Worm (Caenorhabditis elegans) whole organism, L2 larva: Measurements from ENCODE around the gene C06E2.2.

Source experiments
- F13H6.1 ChIP-seq: sonication (generic microtip); optimal IDR thresholded peaks from 2 replicates; lab custom pipeline; 2016; ENCODE audit warnings: missing genetic modification characterization, missing compliant biosample characterization
- R02D3.7 ChIP-seq: fragments of 150-350 bp; optimal IDR thresholded peaks from 2 replicates; lab custom pipeline; 2014; ENCODE audit warnings: missing biosample characterization, missing genetic modification characterization
- ZK546.5 ChIP-seq: sonication (generic microtip); optimal IDR thresholded peaks from 2 replicates; lab custom pipeline; 2017; ENCODE audit warnings: missing biosample characterization, missing genetic modification characterization
- ama-1 ChIP-seq: fragments of 150-350 bp; optimal IDR thresholded peaks from 2 replicates; lab custom pipeline; 2018; ENCODE audit warnings: inconsistent platforms
- blmp-1 ChIP-seq: sonication (generic microtip); optimal IDR thresholded peaks from 2 replicates; lab custom pipeline; 2017; ENCODE audit warnings: missing genetic modification characterization, mild to moderate bottlenecking, missing compliant biosample characterization, antibody characterized with exemption, moderate library complexity; ENCODE audit not compliant: insufficient read depth
- ceh-16 ChIP-seq: fragments of 150-350 bp; optimal IDR thresholded peaks from 2 replicates; lab custom pipeline; 2014; ENCODE audit warnings: missing biosample characterization, missing genetic modification characterization
- crh-2 ChIP-seq: sonication (generic microtip); optimal IDR thresholded peaks from 2 replicates; lab custom pipeline; 2017; ENCODE audit warnings: missing biosample characterization, missing genetic modification characterization
- dmd-4 ChIP-seq: sonication (generic microtip); optimal IDR thresholded peaks from 2 replicates; lab custom pipeline; 2017; ENCODE audit warnings: missing biosample characterization, missing genetic modification characterization
- egl-27 ChIP-seq: sonication (generic microtip); optimal IDR thresholded peaks from 3 replicates; lab custom pipeline; 2017; ENCODE audit warnings: missing biosample characterization, missing genetic modification reagents, missing genetic modification characterization
- elt-1 ChIP-seq: fragments of 150-350 bp; optimal IDR thresholded peaks from 2 replicates; lab custom pipeline; 2014; ENCODE audit warnings: missing biosample characterization, missing genetic modification characterization
- elt-3 ChIP-seq: sonication (generic microtip); optimal IDR thresholded peaks from 2 replicates; lab custom pipeline; 2017; ENCODE audit warnings: missing biosample characterization, missing genetic modification characterization
- fos-1 ChIP-seq: fragments of 150-350 bp; optimal IDR thresholded peaks from 2 replicates; lab custom pipeline; 2014; ENCODE audit warnings: missing biosample characterization, missing genetic modification characterization
- lin-11 ChIP-seq: fragments of 150-350 bp; sonication (generic microtip); optimal IDR thresholded peaks from 2 replicates; lab custom pipeline; 2014; ENCODE audit warnings: missing biosample characterization, missing genetic modification characterization, inconsistent platforms, mixed read lengths
- lin-13 ChIP-seq: fragments of 150-350 bp; optimal IDR thresholded peaks from 2 replicates; lab custom pipeline; 2014; ENCODE audit warnings: missing biosample characterization, missing genetic modification reagents, missing genetic modification characterization
- mab-5 ChIP-seq: fragments of 150-350 bp; optimal IDR thresholded peaks from 2 replicates; lab custom pipeline; 2014; ENCODE audit warnings: missing biosample characterization, missing genetic modification characterization
- nhr-11 ChIP-seq: fragments of 150-350 bp; optimal IDR thresholded peaks from 2 replicates; lab custom pipeline; 2014; ENCODE audit warnings: missing biosample characterization, missing genetic modification characterization
- nhr-12 ChIP-seq: fragments of 150-350 bp; optimal IDR thresholded peaks from 2 replicates; lab custom pipeline; 2014; ENCODE audit warnings: missing biosample characterization, missing genetic modification characterization
- nhr-25 ChIP-seq: fragments of 150-350 bp; sonication (generic microtip); optimal IDR thresholded peaks from 3 replicates; lab custom pipeline; 2014; ENCODE audit warnings: missing biosample characterization, missing genetic modification characterization
- nhr-6 ChIP-seq: fragments of 150-350 bp; optimal IDR thresholded peaks from 2 replicates; lab custom pipeline; 2014; ENCODE audit warnings: missing biosample characterization, missing genetic modification characterization
- nhr-77 ChIP-seq: fragments of 150-350 bp; optimal IDR thresholded peaks from 2 replicates; lab custom pipeline; 2014; ENCODE audit warnings: missing biosample characterization, missing genetic modification characterization
- peb-1 ChIP-seq: fragments of 150-350 bp; optimal IDR thresholded peaks from 2 replicates; lab custom pipeline; 2014; ENCODE audit warnings: missing biosample characterization, missing genetic modification characterization
- sem-4 ChIP-seq: fragments of 150-350 bp; optimal IDR thresholded peaks from 2 replicates; lab custom pipeline; 2014; ENCODE audit warnings: missing biosample characterization, missing genetic modification reagents, missing genetic modification characterization
- sma-3 ChIP-seq: sonication (generic microtip); optimal IDR thresholded peaks from 2 replicates; lab custom pipeline; 2016; ENCODE audit warnings: missing genetic modification reagents, missing genetic modification characterization, missing compliant biosample characterization
- sma-9 ChIP-seq, 2 experiments: fragments of 150-350 bp in 1 of 2; sonication (generic microtip) in 1 of 2; optimal IDR thresholded peaks; 2 replicates each; lab custom pipeline; 2014 to 2016; ENCODE audit warnings: missing genetic modification characterization in 2 of 2, mild to moderate bottlenecking in 1 of 2, missing biosample characterization in 1 of 2, missing compliant biosample characterization in 1 of 2, missing genetic modification reagents in 1 of 2, moderate library complexity in 1 of 2
- snpc-4 ChIP-seq: fragments of 150-350 bp; optimal IDR thresholded peaks from 2 replicates; lab custom pipeline; 2014; ENCODE audit warnings: missing biosample characterization, missing genetic modification characterization
- zag-1 ChIP-seq: fragments of 150-350 bp; optimal IDR thresholded peaks from 2 replicates; lab custom pipeline; 2014; ENCODE audit warnings: missing biosample characterization, missing genetic modification characterization
- ztf-1 ChIP-seq: fragments of 200-800 bp; sonication (Bioruptor generic); conservative IDR thresholded peaks from 2 replicates; pipeline ENCODE4 v1.3.6; 2022; ENCODE audit warnings: missing genetic modification characterization, missing compliant biosample characterization
- ztf-11 ChIP-seq: sonication (generic microtip); optimal IDR thresholded peaks from 2 replicates; lab custom pipeline; 2017; ENCODE audit warnings: missing biosample characterization, missing genetic modification characterization
- ztf-4 ChIP-seq: fragments of 150-350 bp; optimal IDR thresholded peaks from 2 replicates; lab custom pipeline; 2014; ENCODE audit warnings: missing biosample characterization, missing genetic modification characterization

Gene C06E2.2

DNA sequence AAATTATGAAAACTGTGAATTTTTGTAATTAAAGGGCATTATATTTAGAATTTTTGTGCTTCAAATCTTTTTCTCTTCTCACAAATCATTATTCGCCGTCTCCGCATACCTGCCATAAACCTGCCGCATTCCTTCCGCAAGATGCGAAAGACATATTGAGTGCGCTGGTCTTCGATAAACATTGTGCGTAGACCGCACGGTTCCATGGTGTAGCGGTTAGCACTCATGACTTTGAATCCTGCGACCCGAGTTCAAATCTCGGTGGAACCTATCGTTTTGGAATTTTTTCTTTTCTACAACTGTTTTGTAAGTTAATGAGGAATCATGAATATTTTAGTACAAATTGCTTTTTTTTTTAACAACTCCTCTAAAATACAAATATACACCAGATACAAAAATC, 46.0 kb downstream of the C06E2.2 start:
- TF ChIP-seq R02D3.7 (tag; lab: Kevin White, UChicago): no peak
- no peak for TF ChIP-seq ztf-11
- TF ChIP-seq ztf-1 (GFP tag; lab: Robert Waterston, UW): no peak
- no peak for TF ChIP-seq fos-1 (tag; lab: Kevin White, UChicago)
- TF ChIP-seq nhr-6 (tag; lab: Kevin White, UChicago): no peak
- no peak for TF ChIP-seq F13H6.1
- no peak for TF ChIP-seq nhr-25 (tag; lab: Kevin White, UChicago)
- no peak for TF ChIP-seq ztf-4 (tag; lab: Kevin White, UChicago)
- TF ChIP-seq ceh-16 (tag; lab: Kevin White, UChicago): no peak
- no peak for TF ChIP-seq lin-11 (tag; lab: Kevin White, UChicago)
- no peak for TF ChIP-seq snpc-4
- TF ChIP-seq lin-13: no peak
- TF ChIP-seq sma-9 (GFP tag; optimal IDR thresholded peaks at IDR 0.05; lab: Kevin White, UChicago): no peak
- no peak for TF ChIP-seq sma-9 (tag; optimal IDR thresholded peaks at IDR 0.05; lab: Kevin White, UChicago)
- no peak for TF ChIP-seq ZK546.5 (tag; lab: Kevin White, UChicago)
- no peak for TF ChIP-seq zag-1
- no peak for TF ChIP-seq dmd-4
- TF ChIP-seq peb-1: no peak
- TF ChIP-seq sma-3 (GFP tag; lab: Kevin White, UChicago): no peak
- TF ChIP-seq elt-3 (tag; lab: Kevin White, UChicago): no peak

ce11 chrX:8926341-8926740, 46.9 kb downstream of the C06E2.2 start:
- TF ChIP-seq mab-5: no peak
- no peak for TF ChIP-seq peb-1
- no peak for TF ChIP-seq nhr-12 (tag; lab: Kevin White, UChicago)
- TF ChIP-seq nhr-11: peak; percentile 2
- no peak for TF ChIP-seq sem-4 (tag; lab: Kevin White, UChicago)
- TF ChIP-seq ama-1: no peak

- TF ChIP-seq egl-27 (tag; lab: Kevin White, UChicago) (no peak), nhr-77 (tag; lab: Kevin White, UChicago) (no peak), crh-2 (tag; lab: Kevin White, UChicago) (no peak), dmd-4 (no peak), ceh-16 (tag; lab: Kevin White, UChicago) (no peak)
These were observed 47.4 kb downstream of the C06E2.2 start for ce11 chrX:8926865-8927264.

ce11 chrX:8929688-8930087, 50.2 kb downstream of the C06E2.2 start:
- TF ChIP-seq blmp-1 (tag; lab: Kevin White, UChicago): peak; percentile 34
- no peak for TF ChIP-seq elt-1 (tag; lab: Kevin White, UChicago)
